Worm (Caenorhabditis elegans) whole organism, L3 larva: Measurements from ENCODE around the gene btb-5.
A peak's percentile ranks its signal among the peaks of the same experiment; 100 is the strongest.

Experiments
- R02D3.7 ChIP-seq: fragments of 150-350 bp; optimal IDR thresholded peaks from 2 replicates; lab custom pipeline; 2014; ENCODE audit warnings: missing biosample characterization, missing genetic modification characterization
- aly-2 ChIP-seq: fragments of 150-350 bp; optimal IDR thresholded peaks from 2 replicates; lab custom pipeline; 2014; ENCODE audit warnings: missing biosample characterization, missing genetic modification characterization
- ama-1 ChIP-seq: fragments of 150-350 bp; optimal IDR thresholded peaks from 2 replicates; lab custom pipeline; 2018
- ceh-28 ChIP-seq: fragments of 150-350 bp; optimal IDR thresholded peaks from 2 replicates; lab custom pipeline; 2014; ENCODE audit warnings: missing biosample characterization, missing genetic modification reagents, missing genetic modification characterization
- ceh-82 ChIP-seq: fragments of 150-350 bp; optimal IDR thresholded peaks from 2 replicates; lab custom pipeline; 2014; ENCODE audit warnings: missing biosample characterization, missing genetic modification characterization
- ceh-9 ChIP-seq: sonication (generic microtip); optimal IDR thresholded peaks from 2 replicates; lab custom pipeline; 2018; ENCODE audit warnings: missing biosample characterization, missing genetic modification characterization
- daf-12 ChIP-seq: fragments of 150-350 bp; optimal IDR thresholded peaks from 2 replicates; lab custom pipeline; 2014; ENCODE audit warnings: missing biosample characterization, missing genetic modification reagents, missing genetic modification characterization
- egl-27 ChIP-seq: sonication (generic microtip); optimal IDR thresholded peaks from 4 replicates; lab custom pipeline; 2017; ENCODE audit warnings: missing biosample characterization, missing genetic modification reagents, missing genetic modification characterization
- egl-5 ChIP-seq: fragments of 150-350 bp; optimal IDR thresholded peaks from 2 replicates; lab custom pipeline; 2017; ENCODE audit warnings: missing biosample characterization, missing genetic modification reagents, missing genetic modification characterization, inconsistent platforms
- elt-3 ChIP-seq, 3 experiments: fragments of 150-350 bp in 1 of 3; sonication (generic microtip) in 2 of 3; optimal IDR thresholded peaks; 2 replicates in 2 of 3; 4 replicates in 1 of 3; lab custom pipeline; 2014 to 2017; ENCODE audit warnings: missing biosample characterization in 3 of 3, missing genetic modification characterization in 3 of 3
- eor-1 ChIP-seq, 2 experiments: fragments of 150-350 bp; optimal IDR thresholded peaks; 2 replicates each; lab custom pipeline; 2014 to 2018; ENCODE audit warnings: missing biosample characterization in 2 of 2, missing genetic modification characterization in 2 of 2
- fkh-2 ChIP-seq: fragments of 150-350 bp; optimal IDR thresholded peaks from 2 replicates; lab custom pipeline; 2014; ENCODE audit warnings: missing biosample characterization, missing genetic modification reagents, missing genetic modification characterization
- fos-1 ChIP-seq: fragments of 150-350 bp; optimal IDR thresholded peaks from 2 replicates; lab custom pipeline; 2014; ENCODE audit warnings: missing biosample characterization, missing genetic modification characterization
- hmg-11 ChIP-seq: sonication (generic microtip); optimal IDR thresholded peaks from 2 replicates; lab custom pipeline; 2016; ENCODE audit warnings: missing genetic modification characterization, missing compliant biosample characterization
- jun-1 ChIP-seq: fragments of 150-350 bp; optimal IDR thresholded peaks from 2 replicates; lab custom pipeline; 2014; ENCODE audit warnings: missing biosample characterization, missing genetic modification reagents, missing genetic modification characterization
- lin-15B ChIP-seq: fragments of 150-350 bp; optimal IDR thresholded peaks from 2 replicates; lab custom pipeline; 2014; ENCODE audit warnings: missing biosample characterization, missing genetic modification characterization
- lin-39 ChIP-seq: fragments of 150-350 bp; optimal IDR thresholded peaks from 2 replicates; lab custom pipeline; 2018; ENCODE audit warnings: missing biosample characterization, missing genetic modification reagents, missing genetic modification characterization
- nfya-1 ChIP-seq: sonication (generic microtip); optimal IDR thresholded peaks from 2 replicates; lab custom pipeline; 2017; ENCODE audit warnings: missing genetic modification characterization, mild to moderate bottlenecking, missing compliant biosample characterization, antibody characterized with exemption, moderate library complexity; ENCODE audit not compliant: insufficient read depth
- nhr-237 ChIP-seq: fragments of 150-350 bp; optimal IDR thresholded peaks from 2 replicates; lab custom pipeline; 2014; ENCODE audit warnings: missing biosample characterization, missing genetic modification characterization
- nhr-25 ChIP-seq: sonication (generic microtip); optimal IDR thresholded peaks from 2 replicates; lab custom pipeline; 2017; ENCODE audit warnings: missing biosample characterization, missing genetic modification characterization
- nhr-28 ChIP-seq: fragments of 150-350 bp; optimal IDR thresholded peaks from 2 replicates; lab custom pipeline; 2014; ENCODE audit warnings: missing biosample characterization, missing genetic modification characterization
- pha-4 ChIP-seq: fragments of 150-350 bp; optimal IDR thresholded peaks from 2 replicates; lab custom pipeline; 2014; ENCODE audit warnings: missing biosample characterization, missing genetic modification reagents, missing genetic modification characterization
- skn-1 ChIP-seq: fragments of 150-350 bp; optimal IDR thresholded peaks from 2 replicates; lab custom pipeline; 2014; ENCODE audit warnings: missing biosample characterization, missing genetic modification characterization
- tbx-2 ChIP-seq: sonication (generic microtip); optimal IDR thresholded peaks from 2 replicates; lab custom pipeline; 2016; ENCODE audit warnings: mild to moderate bottlenecking, missing genetic modification characterization, missing compliant biosample characterization
- unc-39 ChIP-seq: sonication (generic microtip); optimal IDR thresholded peaks from 4 replicates; lab custom pipeline; 2017; ENCODE audit warnings: missing biosample characterization, missing genetic modification characterization
- zag-1 ChIP-seq: fragments of 150-350 bp; optimal IDR thresholded peaks from 2 replicates; lab custom pipeline; 2014; ENCODE audit warnings: missing biosample characterization, missing genetic modification characterization
- ztf-11 ChIP-seq: fragments of 150-350 bp; optimal IDR thresholded peaks from 2 replicates; lab custom pipeline; 2014; ENCODE audit warnings: missing biosample characterization, missing genetic modification characterization
- ztf-4 ChIP-seq: fragments of 150-350 bp; optimal IDR thresholded peaks from 2 replicates; lab custom pipeline; 2014; ENCODE audit warnings: missing biosample characterization, missing genetic modification characterization

btb-5 gene

ce11 chrIII:69652-70051 is 8.7 kb upstream of the btb-5 start, which contains the start of gene spt-4:
Gene spt-4, minus strand, starts transcription at chrIII:69752.
- no peak for TF ChIP-seq nhr-25 (tag; lab: Kevin White, UChicago)
- TF ChIP-seq skn-1 (tag; lab: Kevin White, UChicago) = no peak
- TF ChIP-seq egl-5 (tag; lab: Kevin White, UChicago) = no peak
- no peak for TF ChIP-seq ceh-82 (tag; lab: Kevin White, UChicago)
- TF ChIP-seq zag-1 = no peak
- TF ChIP-seq egl-27 = no peak
- TF ChIP-seq aly-2 (tag; lab: Kevin White, UChicago) = no peak
- TF ChIP-seq daf-12 (tag; lab: Kevin White, UChicago) = no peak

ce11 chrIII:67025-67424 is 6.1 kb upstream of the btb-5 start:
- TF ChIP-seq lin-15B (peak; percentile 19), fos-1 (tag; lab: Kevin White, UChicago) (no peak), nfya-1 (tag; lab: Kevin White, UChicago) (peak; percentile 66), hmg-11 (tag; lab: Kevin White, UChicago) (peak; percentile 42), nhr-237 (no peak), lin-39 (peak; percentile 81), ama-1 (lab: Kevin White, UChicago) (peak; percentile 88), jun-1 (no peak), ceh-82 (tag; lab: Kevin White, UChicago) (no peak)
- TF ChIP-seq, all 47 proteins: peak for 5

- no peak for TF ChIP-seq R02D3.7
- no peak for TF ChIP-seq ceh-9
- TF ChIP-seq ztf-11 (tag; lab: Kevin White, UChicago) = no peak
- TF ChIP-seq pha-4 (tag; lab: Kevin White, UChicago) = no peak
- TF ChIP-seq nhr-28 (tag; lab: Kevin White, UChicago) = no peak
- no peak for TF ChIP-seq unc-39 (tag; lab: Kevin White, UChicago)
- TF ChIP-seq daf-12 (tag; lab: Kevin White, UChicago) = no peak
- TF ChIP-seq lin-15B = no peak
- TF ChIP-seq elt-3 (tag; optimal IDR thresholded peaks at IDR 0.05; lab: Kevin White, UChicago) = no peak
- TF ChIP-seq fkh-2 (tag; lab: Kevin White, UChicago) = no peak
- no peak for TF ChIP-seq tbx-2 (tag; lab: Kevin White, UChicago)
These were observed 5.2 kb upstream of the btb-5 start, which contains the start of gene pck-1 for ce11 chrIII:66160-66559. Gene pck-1, minus strand, starts transcription at chrIII:66260.

- TF ChIP-seq lin-39 = peak; percentile 24
- no peak for TF ChIP-seq ztf-4 (tag; lab: Kevin White, UChicago)
These were observed 4.6 kb upstream of the btb-5 start for ce11 chrIII:65626-65937.

ce11 chrIII:64747-65625 is 4.0 kb upstream of the btb-5 start:
- TF ChIP-seq ama-1 (lab: Kevin White, UChicago) (peak; percentile 80), jun-1 (no peak), R02D3.7 (no peak), aly-2 (tag; lab: Kevin White, UChicago) (no peak), eor-1 (tag; optimal IDR thresholded peaks at IDR 0.05; lab: Kevin White, UChicago) (no peak)

- TF ChIP-seq ceh-28 (tag; lab: Kevin White, UChicago) (no peak), egl-5 (tag; lab: Kevin White, UChicago) (no peak), ama-1 (lab: Kevin White, UChicago) (peak; percentile 67), tbx-2 (tag; lab: Kevin White, UChicago) (peak; percentile 17)
These were observed 2.8 kb upstream of the btb-5 start for ce11 chrIII:63584-64316.
